Worm (Caenorhabditis elegans) whole organism, young adult: ENCODE results near the gene srh-21.
A peak's percentile ranks its signal among the peaks of the same experiment; 100 is the strongest.

ENCODE experiments used
- C17E4.6 ChIP-seq: fragments of 200-800 bp; sonication (Bioruptor generic); IDR thresholded peaks from 2 replicates; pipeline ENCODE4 v1.3.6; 2022; ENCODE audit warnings: missing genetic modification reagents, missing genetic modification characterization, missing compliant biosample characterization
- Y67H2A.10 ChIP-seq: fragments of 200-800 bp; sonication (Bioruptor generic); conservative IDR thresholded peaks from 2 replicates; pipeline ENCODE4 v1.3.6; 2022; ENCODE audit warnings: missing genetic modification reagents, missing genetic modification characterization, missing compliant biosample characterization
- dox-1 ChIP-seq: fragments of 200-800 bp; sonication (Bioruptor generic); IDR thresholded peaks from 2 replicates; pipeline ENCODE4 v1.3.6; 2022; ENCODE audit warnings: missing genetic modification reagents, missing genetic modification characterization, missing compliant biosample characterization
- hlh-12 ChIP-seq: sonication (generic microtip); optimal IDR thresholded peaks from 2 replicates; lab custom pipeline; 2016; ENCODE audit warnings: missing genetic modification characterization, missing compliant biosample characterization
- lin-40 ChIP-seq: sonication (generic microtip); optimal IDR thresholded peaks from 2 replicates; lab custom pipeline; 2016; ENCODE audit warnings: missing genetic modification characterization, mild to moderate bottlenecking, missing compliant biosample characterization, missing genotype, missing genetic modification reagents
- mel-28 ChIP-seq: sonication (generic microtip); optimal IDR thresholded peaks from 2 replicates; lab custom pipeline; 2016; ENCODE audit warnings: borderline replicate concordance, mild to moderate bottlenecking, missing genetic modification characterization, missing compliant biosample characterization
- nfya-1 ChIP-seq: sonication (generic microtip); optimal IDR thresholded peaks from 2 replicates; lab custom pipeline; 2017; ENCODE audit warnings: antibody characterized with exemption, missing compliant biosample characterization, missing genetic modification characterization, borderline replicate concordance; ENCODE audit not compliant: insufficient read depth
- nfyb-1 ChIP-seq: fragments of 200-800 bp; sonication (Bioruptor generic); IDR thresholded peaks from 2 replicates; pipeline ENCODE4 v1.3.6; 2022; ENCODE audit warnings: missing genetic modification reagents, missing genetic modification characterization, missing compliant biosample characterization
- nhr-27 ChIP-seq: fragments of 200-800 bp; sonication (Bioruptor generic); optimal IDR thresholded peaks from 2 replicates; lab custom pipeline; 2018; ENCODE audit warnings: mild to moderate bottlenecking, missing genetic modification characterization, moderate library complexity, missing compliant biosample characterization
- sea-2 ChIP-seq: fragments of 200-800 bp; sonication (Bioruptor generic); IDR thresholded peaks from 2 replicates; pipeline ENCODE4 v1.3.6; 2022; ENCODE audit warnings: missing genetic modification characterization, missing compliant biosample characterization
- snpc-4 ChIP-seq, 5 experiments: fragments of 150-350 bp in 1 of 5; sonication (generic microtip) in 4 of 5; optimal IDR thresholded peaks; 2 replicates each; lab custom pipeline; 2014 to 2018; ENCODE audit warnings: missing genetic modification characterization in 5 of 5, missing biosample characterization in 3 of 5, antibody characterized with exemption in 2 of 5, mild to moderate bottlenecking in 2 of 5, missing compliant biosample characterization in 2 of 5, missing genotype in 2 of 5, moderate library complexity in 2 of 5, missing genetic modification reagents in 1 of 5
- unc-130 ChIP-seq: sonication (generic microtip); optimal IDR thresholded peaks from 2 replicates; lab custom pipeline; 2016; ENCODE audit warnings: missing genetic modification reagents, missing genetic modification characterization, missing compliant biosample characterization

DNA sequence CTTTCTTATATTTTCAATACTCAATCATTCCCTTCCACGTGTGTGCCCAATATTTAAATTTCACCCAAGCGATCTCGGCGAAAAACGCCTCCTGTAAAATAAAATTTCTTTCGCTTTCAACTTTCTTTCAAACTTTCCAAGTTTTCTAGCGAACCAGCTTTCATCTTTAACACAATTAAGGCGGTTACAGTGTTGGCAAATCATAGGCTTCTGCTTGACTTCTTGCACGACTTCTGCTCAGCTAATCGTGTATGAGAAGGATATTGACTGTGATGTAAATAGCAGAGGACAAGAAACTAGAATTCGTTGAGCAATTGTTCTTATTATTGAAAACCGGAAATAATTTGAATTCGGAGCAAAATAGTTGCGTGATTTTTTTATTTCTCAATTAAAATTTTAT, 35.2 kb upstream of the srh-21 start:
- TF ChIP-seq sea-2: no peak
- TF ChIP-seq C17E4.6: no peak
- TF ChIP-seq dox-1 (GFP tag; lab: Robert Waterston, UW): peak; percentile 23; the same call in 1 of the 2 replicates
- TF ChIP-seq hlh-12 (tag; lab: Kevin White, UChicago): no peak
- no peak; the same call in 1 of the 2 replicates for TF ChIP-seq nfyb-1 (GFP tag; lab: Robert Waterston, UW)
- no peak for TF ChIP-seq nfya-1
- no peak for TF ChIP-seq nhr-27 (tag; lab: Kevin White, UChicago)
- no peak for TF ChIP-seq Y67H2A.10 (GFP tag; lab: Robert Waterston, UW)
- no peak for TF ChIP-seq lin-40 (tag; lab: Kevin White, UChicago)
- peak; percentile 6 for TF ChIP-seq unc-130 (GFP tag; lab: Kevin White, UChicago)
- no peak for TF ChIP-seq snpc-4 (GFP tag; optimal IDR thresholded peaks at IDR 0.05; lab: Kevin White, UChicago)
- TF ChIP-seq snpc-4 (tag; optimal IDR thresholded peaks at IDR 0.05; lab: Kevin White, UChicago): peak in 2 of 4 experiments; percentile 6 to 31
- no peak for TF ChIP-seq mel-28
